Worm (Caenorhabditis elegans): ENCODE measurements around the gene dyf-11.

The dyf-11 gene

ce11 chrX:768061-768646 is 4.6 kb downstream of the dyf-11 start, which contains the start of the genes trap-2 and ile-2:
Gene trap-2, minus strand, starts transcription at chrX:768069.
Gene ile-2, plus strand, starts transcription at chrX:768596.
- no peak for TF ChIP-seq klf-2 (GFP tag; conservative IDR thresholded peaks at IDR 0.05)
- no peak for TF ChIP-seq ref-1 (GFP tag; conservative IDR thresholded peaks at IDR 0.05)
- peak; percentile 92 for TF ChIP-seq cog-1 (tag; optimal IDR thresholded peaks at IDR 0.05)
- TF ChIP-seq med-1 (GFP tag; optimal IDR thresholded peaks at IDR 0.05; ENCODE audit: insufficient read depth), result no peak
- peak; percentile 80 for TF ChIP-seq flt-1 (GFP tag; IDR thresholded peaks at IDR 0.05)
- TF ChIP-seq T22C8.4 (GFP tag; IDR thresholded peaks at IDR 0.05), result no peak
- peak; percentile 80 for TF ChIP-seq ztf-23 (GFP tag; IDR thresholded peaks at IDR 0.05)
- no peak for TF ChIP-seq ztf-29 (GFP tag; IDR thresholded peaks at IDR 0.05)
- TF ChIP-seq tab-1 (GFP tag; IDR thresholded peaks at IDR 0.05), result peak; percentile 71

- no peak for TF ChIP-seq klf-2 (GFP tag; conservative IDR thresholded peaks at IDR 0.05)
- no peak for TF ChIP-seq med-1 (GFP tag; optimal IDR thresholded peaks at IDR 0.05; ENCODE audit: insufficient read depth)
- no peak for TF ChIP-seq cog-1 (tag; optimal IDR thresholded peaks at IDR 0.05)
- no peak for TF ChIP-seq tab-1 (GFP tag; IDR thresholded peaks at IDR 0.05)
- no peak for TF ChIP-seq ztf-29 (GFP tag; IDR thresholded peaks at IDR 0.05)
- no peak for TF ChIP-seq ztf-23 (GFP tag; IDR thresholded peaks at IDR 0.05)
- no peak for TF ChIP-seq ref-1 (GFP tag; conservative IDR thresholded peaks at IDR 0.05)
- TF ChIP-seq T22C8.4 (GFP tag; IDR thresholded peaks at IDR 0.05), result no peak
- TF ChIP-seq flt-1 (GFP tag; IDR thresholded peaks at IDR 0.05), result no peak
Observed at ce11 chrX:769550-769949, 6.0 kb downstream of the dyf-11 start.

- no peak for TF ChIP-seq ref-1 (GFP tag; conservative IDR thresholded peaks at IDR 0.05)
- TF ChIP-seq T22C8.4 (GFP tag; IDR thresholded peaks at IDR 0.05), result no peak
Observed at ce11 chrX:770537-770936, 7.0 kb downstream of the dyf-11 start, which contains the start of gene T04G9.7. Gene T04G9.7, plus strand, starts transcription at chrX:770837.

- TF ChIP-seq klf-2 (GFP tag; conservative IDR thresholded peaks at IDR 0.05) (no peak), cog-1 (tag; optimal IDR thresholded peaks at IDR 0.05) (no peak), ztf-29 (GFP tag; IDR thresholded peaks at IDR 0.05) (no peak), ref-1 (GFP tag; conservative IDR thresholded peaks at IDR 0.05) (no peak), T22C8.4 (GFP tag; IDR thresholded peaks at IDR 0.05) (no peak), tab-1 (GFP tag; IDR thresholded peaks at IDR 0.05) (no peak), flt-1 (GFP tag; IDR thresholded peaks at IDR 0.05) (no peak), ztf-23 (GFP tag; IDR thresholded peaks at IDR 0.05) (no peak), med-1 (GFP tag; optimal IDR thresholded peaks at IDR 0.05; ENCODE audit: insufficient read depth) (no peak)
Observed at ce11 chrX:772184-772583, 8.6 kb downstream of the dyf-11 start, which contains the start of gene T04G9.4. Gene T04G9.4, plus strand, starts transcription at chrX:772476.

ce11 chrX:777421-777820 is 13.9 kb downstream of the dyf-11 start, which contains the start of gene nas-15:
Gene nas-15, plus strand, starts transcription at chrX:777721.
- TF ChIP-seq med-1 (GFP tag; optimal IDR thresholded peaks at IDR 0.05; ENCODE audit: insufficient read depth), result no peak
- TF ChIP-seq ztf-23 (GFP tag; IDR thresholded peaks at IDR 0.05), result no peak
- TF ChIP-seq flt-1 (GFP tag; IDR thresholded peaks at IDR 0.05), result no peak
- no peak for TF ChIP-seq cog-1 (tag; optimal IDR thresholded peaks at IDR 0.05)
- TF ChIP-seq T22C8.4 (GFP tag; IDR thresholded peaks at IDR 0.05), result no peak
- TF ChIP-seq ztf-29 (GFP tag; IDR thresholded peaks at IDR 0.05), result no peak
- TF ChIP-seq ref-1 (GFP tag; conservative IDR thresholded peaks at IDR 0.05), result no peak
- no peak for TF ChIP-seq tab-1 (GFP tag; IDR thresholded peaks at IDR 0.05)
- no peak for TF ChIP-seq klf-2 (GFP tag; conservative IDR thresholded peaks at IDR 0.05)

ce11 chrX:779259-779658 is 15.7 kb downstream of the dyf-11 start:
- TF ChIP-seq T22C8.4 (GFP tag; IDR thresholded peaks at IDR 0.05), result no peak
- TF ChIP-seq flt-1 (GFP tag; IDR thresholded peaks at IDR 0.05), result no peak

ce11 chrX:780027-780426 is 16.5 kb downstream of the dyf-11 start:
- TF ChIP-seq T22C8.4 (GFP tag; IDR thresholded peaks at IDR 0.05) (no peak), med-1 (GFP tag; optimal IDR thresholded peaks at IDR 0.05; ENCODE audit: insufficient read depth) (no peak), tab-1 (GFP tag; IDR thresholded peaks at IDR 0.05) (no peak), cog-1 (tag; optimal IDR thresholded peaks at IDR 0.05) (no peak), ztf-23 (GFP tag; IDR thresholded peaks at IDR 0.05) (no peak)

- no peak for TF ChIP-seq tab-1 (GFP tag; IDR thresholded peaks at IDR 0.05)
- TF ChIP-seq ztf-23 (GFP tag; IDR thresholded peaks at IDR 0.05), result no peak
Observed at ce11 chrX:784853-785252, 21.3 kb downstream of the dyf-11 start, which contains the start of gene T04G9.6. Gene T04G9.6, minus strand, starts transcription at chrX:784953.

- TF ChIP-seq med-1 (GFP tag; optimal IDR thresholded peaks at IDR 0.05; ENCODE audit: insufficient read depth) (no peak), ref-1 (GFP tag; conservative IDR thresholded peaks at IDR 0.05) (no peak), T22C8.4 (GFP tag; IDR thresholded peaks at IDR 0.05) (no peak), ztf-29 (GFP tag; IDR thresholded peaks at IDR 0.05) (no peak), klf-2 (GFP tag; conservative IDR thresholded peaks at IDR 0.05) (no peak), cog-1 (tag; optimal IDR thresholded peaks at IDR 0.05) (no peak), ztf-23 (GFP tag; IDR thresholded peaks at IDR 0.05) (no peak), flt-1 (GFP tag; IDR thresholded peaks at IDR 0.05) (no peak), tab-1 (GFP tag; IDR thresholded peaks at IDR 0.05) (no peak)
Observed at ce11 chrX:785368-785767, 21.8 kb downstream of the dyf-11 start.

- no peak for TF ChIP-seq tab-1 (GFP tag; IDR thresholded peaks at IDR 0.05)
- no peak for TF ChIP-seq ztf-29 (GFP tag; IDR thresholded peaks at IDR 0.05)
- TF ChIP-seq ref-1 (GFP tag; conservative IDR thresholded peaks at IDR 0.05), result no peak
- no peak for TF ChIP-seq flt-1 (GFP tag; IDR thresholded peaks at IDR 0.05)
- TF ChIP-seq T22C8.4 (GFP tag; IDR thresholded peaks at IDR 0.05), result peak; percentile 80
- no peak for TF ChIP-seq ztf-23 (GFP tag; IDR thresholded peaks at IDR 0.05)
- TF ChIP-seq cog-1 (tag; optimal IDR thresholded peaks at IDR 0.05), result no peak
- no peak for TF ChIP-seq med-1 (GFP tag; optimal IDR thresholded peaks at IDR 0.05; ENCODE audit: insufficient read depth)
Observed at ce11 chrX:787992-788391, 24.4 kb downstream of the dyf-11 start, which contains the start of gene attf-5. Gene attf-5, plus strand, starts transcription at chrX:788353.

Measured in whole organism, midembryonic.